Fruit fly (Drosophila melanogaster) whole organism, embryonic: Measurements from ENCODE around the gene rho-5.

ENCODE experiments used
- CG10366 ChIP-seq: fragments of 200-800 bp; sonication (Bioruptor generic); IDR thresholded peaks from 2 replicates; pipeline ENCODE4 v1.3.6; 2022; ENCODE audit warnings: missing biosample characterization, missing genetic modification characterization
- CG11085 ChIP-seq: fragments of 200-800 bp; sonication (Bioruptor generic); IDR thresholded peaks from 2 replicates; pipeline ENCODE4 v1.3.6; 2022; ENCODE audit warnings: missing biosample characterization, missing genetic modification characterization
- CG12071 ChIP-seq: fragments of 200-800 bp; sonication (Bioruptor generic); optimal IDR thresholded peaks from 3 replicates; lab custom pipeline; 2018; ENCODE audit warnings: missing biosample characterization, mild to moderate bottlenecking, missing genetic modification characterization
- CG16779 ChIP-seq: fragments of 200-800 bp; sonication (Bioruptor generic); IDR thresholded peaks from 2 replicates; pipeline ENCODE4 v1.3.6; 2022; ENCODE audit warnings: missing biosample characterization, missing genetic modification characterization
- CG16813 ChIP-seq: fragments of 200-800 bp; sonication (Bioruptor generic); IDR thresholded peaks from 3 replicates; pipeline ENCODE4 v1.3.6; 2022; ENCODE audit warnings: missing biosample characterization, missing genetic modification characterization; ENCODE audit not compliant: partially characterized antibody
- CG17328 ChIP-seq: fragments of 200-800 bp; sonication (Bioruptor generic); IDR thresholded peaks from 2 replicates; pipeline ENCODE4 v1.3.6; 2022; ENCODE audit warnings: missing biosample characterization, missing genetic modification characterization
- CG17802 ChIP-seq: fragments of 200-800 bp; sonication (Bioruptor generic); optimal IDR thresholded peaks from 2 replicates; lab custom pipeline; 2018; ENCODE audit warnings: missing biosample characterization, mild to moderate bottlenecking, missing genetic modification characterization, moderate library complexity
- CG30020 ChIP-seq: fragments of 200-800 bp; optimal IDR thresholded peaks from 2 replicates; lab custom pipeline; 2019; ENCODE audit warnings: missing biosample characterization, mild to moderate bottlenecking, missing genetic modification characterization, moderate library complexity
- CG4328 ChIP-seq: fragments of 200-800 bp; sonication (Bioruptor generic); optimal IDR thresholded peaks from 3 replicates; lab custom pipeline; 2017; ENCODE audit warnings: missing biosample characterization, missing genetic modification reagents, missing genetic modification characterization
- CG4360 ChIP-seq: fragments of 200-800 bp; sonication (Bioruptor generic); IDR thresholded peaks from 2 replicates; pipeline ENCODE4 v1.3.6; 2022; ENCODE audit warnings: missing biosample characterization, missing genetic modification characterization
- CG4404 ChIP-seq: fragments of 200-800 bp; sonication (Bioruptor generic); IDR thresholded peaks from 2 replicates; pipeline ENCODE4 v1.3.6; 2022; ENCODE audit warnings: missing biosample characterization, missing genetic modification characterization
- CG4854 ChIP-seq: fragments of 200-800 bp; sonication (Bioruptor generic); optimal IDR thresholded peaks from 2 replicates; lab custom pipeline; 2016; ENCODE audit warnings: missing biosample characterization, missing genetic modification characterization, inconsistent platforms
- CG6654 ChIP-seq: fragments of 200-800 bp; sonication (Bioruptor generic); optimal IDR thresholded peaks from 2 replicates; lab custom pipeline; 2017; ENCODE audit warnings: missing biosample characterization, mild to moderate bottlenecking, missing genetic modification characterization
- CG8388 ChIP-seq: fragments of 200-800 bp; sonication (Bioruptor generic); optimal IDR thresholded peaks from 2 replicates; lab custom pipeline; 2019; ENCODE audit warnings: missing biosample characterization, mild to moderate bottlenecking, missing genetic modification characterization, moderate library complexity
- CHES-1-like ChIP-seq: fragments of 200-800 bp; sonication (Bioruptor generic); optimal IDR thresholded peaks from 2 replicates; lab custom pipeline; 2016; ENCODE audit warnings: missing biosample characterization, missing genetic modification characterization
- Eip74EF ChIP-seq, 2 experiments: fragments of 200-800 bp in 1 of 2; fragments of >200 bp in 1 of 2; sonication (Bioruptor generic) in 1 of 2; optimal IDR thresholded peaks; 2 replicates each; lab custom pipeline; 2017 to 2019; ENCODE audit warnings: missing biosample characterization in 2 of 2, missing genetic modification characterization in 2 of 2, mild to moderate bottlenecking in 1 of 2, moderate library complexity in 1 of 2
- Elba2 ChIP-seq: fragments of 200-800 bp; sonication (Bioruptor generic); optimal IDR thresholded peaks from 3 replicates; lab custom pipeline; 2016; ENCODE audit warnings: missing biosample characterization, missing genetic modification characterization
- Ets97D ChIP-seq: fragments of 200-800 bp; sonication (Bioruptor generic); optimal IDR thresholded peaks from 3 replicates; lab custom pipeline; 2016; ENCODE audit warnings: missing biosample characterization, missing genetic modification characterization
- Gsc ChIP-seq: fragments of 200-800 bp; sonication (Bioruptor generic); IDR thresholded peaks from 2 replicates; pipeline ENCODE4 v1.3.6; 2022; ENCODE audit warnings: missing biosample characterization, missing genetic modification characterization
- Gug ChIP-seq: fragments of 200-800 bp; sonication (Bioruptor generic); IDR thresholded peaks from 4 replicates; pipeline ENCODE4 v1.3.6; 2022; ENCODE audit warnings: missing biosample characterization, missing genetic modification characterization
- Med ChIP-seq: fragments of 200-800 bp; sonication (Bioruptor generic); peaks from one replicate; lab custom pipeline; 2016; ENCODE audit warnings: missing biosample characterization, missing genetic modification characterization, mild to moderate bottlenecking, inconsistent platforms, moderate library complexity
- Nf-YC ChIP-seq: fragments of 200-800 bp; optimal IDR thresholded peaks from 3 replicates; lab custom pipeline; 2019; ENCODE audit warnings: missing biosample characterization, mild to moderate bottlenecking, missing genetic modification characterization, moderate library complexity
- Side ChIP-seq: fragments of 200-800 bp; sonication (Bioruptor generic); optimal IDR thresholded peaks from 2 replicates; lab custom pipeline; 2016; ENCODE audit warnings: missing biosample characterization, missing genetic modification characterization
- Vsx1 ChIP-seq: fragments of 200-800 bp; sonication (Bioruptor generic); optimal IDR thresholded peaks from 2 replicates; lab custom pipeline; 2017; ENCODE audit warnings: missing biosample characterization, mild to moderate bottlenecking, missing genetic modification characterization, missing genetic modification reagents
- ara ChIP-seq: fragments of 200-800 bp; sonication (Bioruptor generic); IDR thresholded peaks from 2 replicates; pipeline ENCODE4 v1.3.6; 2022; ENCODE audit warnings: missing biosample characterization, missing genetic modification characterization
- ato ChIP-seq: fragments of 200-800 bp; sonication (Bioruptor generic); IDR thresholded peaks from 2 replicates; pipeline ENCODE4 v1.3.6; 2022; ENCODE audit warnings: missing biosample characterization, missing genetic modification characterization; ENCODE audit not compliant: partially characterized antibody
- bigmax ChIP-seq: fragments of 200-800 bp; sonication (Bioruptor generic); optimal IDR thresholded peaks from 2 replicates; lab custom pipeline; 2018; ENCODE audit warnings: missing biosample characterization, mild to moderate bottlenecking, missing genetic modification characterization
- chm ChIP-seq: fragments of 200-800 bp; sonication (Bioruptor generic); IDR thresholded peaks from 2 replicates; pipeline ENCODE4 v1.3.6; 2022; ENCODE audit warnings: missing biosample characterization, missing genetic modification characterization
- crp ChIP-seq, 2 experiments: fragments of 200-800 bp; sonication (Bioruptor generic); optimal IDR thresholded peaks; 2 replicates in 1 of 2; 3 replicates in 1 of 2; lab custom pipeline; 2017; ENCODE audit warnings: missing biosample characterization in 2 of 2, missing genetic modification characterization in 2 of 2, mild to moderate bottlenecking in 1 of 2, moderate library complexity in 1 of 2
- eve ChIP-seq, 2 experiments: fragments of >200 bp; optimal IDR thresholded peaks; 2 replicates each; lab custom pipeline; 2017; ENCODE audit warnings: missing biosample characterization in 2 of 2, missing genetic modification characterization in 2 of 2
- fd102C ChIP-seq: fragments of 200-800 bp; sonication (Bioruptor generic); optimal IDR thresholded peaks from 2 replicates; lab custom pipeline; 2018; ENCODE audit warnings: missing biosample characterization, mild to moderate bottlenecking, missing genetic modification characterization, moderate library complexity
- gfzf ChIP-seq: fragments of 200-800 bp; sonication (Bioruptor generic); optimal IDR thresholded peaks from 2 replicates; lab custom pipeline; 2016; ENCODE audit warnings: missing biosample characterization, mild to moderate bottlenecking, missing genetic modification characterization, moderate library complexity
- gsb ChIP-seq: fragments of 200-800 bp; sonication (Bioruptor generic); IDR thresholded peaks from 2 replicates; pipeline ENCODE4 v1.3.6; 2022; ENCODE audit warnings: missing biosample characterization, missing genetic modification characterization
- her ChIP-seq: fragments of 200-800 bp; sonication (Bioruptor generic); optimal IDR thresholded peaks from 2 replicates; lab custom pipeline; 2016; ENCODE audit warnings: missing biosample characterization, missing genetic modification characterization
- insv ChIP-seq, 2 experiments: fragments of 200-800 bp; sonication (Bioruptor generic); optimal IDR thresholded peaks; 3 replicates each; lab custom pipeline; 2016 to 2018; ENCODE audit warnings: missing biosample characterization in 2 of 2, missing genetic modification characterization in 2 of 2
- knrl ChIP-seq: fragments of 200-800 bp; sonication (Bioruptor generic); IDR thresholded peaks from 3 replicates; pipeline ENCODE4 v1.3.6; 2022; ENCODE audit warnings: missing biosample characterization, missing genetic modification characterization; ENCODE audit not compliant: partially characterized antibody
- lbe ChIP-seq: fragments of 200-800 bp; sonication (Bioruptor generic); optimal IDR thresholded peaks from 2 replicates; lab custom pipeline; 2016; ENCODE audit warnings: missing biosample characterization, mild to moderate bottlenecking, missing genetic modification characterization
- lov ChIP-seq, 2 experiments: fragments of 200-800 bp in 1 of 2; fragments of >200 bp in 1 of 2; sonication (Bioruptor generic) in 1 of 2; IDR thresholded peaks in 1 of 2; optimal IDR thresholded peaks in 1 of 2; 2 replicates in 1 of 2; 3 replicates in 1 of 2; pipeline versions ENCODE4 v1.3.6 to Lab custom; 2017 to 2022; ENCODE audit warnings: missing biosample characterization in 1 of 2, missing genetic modification characterization in 1 of 2
- mld ChIP-seq: fragments of 200-800 bp; sonication (Bioruptor generic); IDR thresholded peaks from 3 replicates; pipeline ENCODE4 v1.3.6; 2022; ENCODE audit warnings: missing biosample characterization, missing genetic modification characterization; ENCODE audit not compliant: partially characterized antibody
- nerfin-1 ChIP-seq: fragments of 200-800 bp; sonication (Bioruptor generic); optimal IDR thresholded peaks from 3 replicates; lab custom pipeline; 2019; ENCODE audit warnings: missing biosample characterization, mild to moderate bottlenecking, missing genetic modification characterization, moderate library complexity
- prd ChIP-seq, 3 experiments: fragments of >200 bp in 2 of 3; fragments of 200-800 bp in 1 of 3; sonication (Bioruptor generic) in 1 of 3; optimal IDR thresholded peaks in 2 of 3; IDR thresholded peaks in 1 of 3; 2 replicates in 2 of 3; 3 replicates in 1 of 3; pipeline versions ENCODE4 v1.3.6 to Lab custom; 2017 to 2022; ENCODE audit warnings: missing biosample characterization in 1 of 3, missing genetic modification characterization in 1 of 3
- ranshi ChIP-seq: fragments of 200-800 bp; sonication (Bioruptor generic); IDR thresholded peaks from 2 replicates; pipeline ENCODE4 v1.3.6; 2022; ENCODE audit warnings: missing biosample characterization, missing genetic modification characterization
- ro ChIP-seq: fragments of 200-800 bp; sonication (Bioruptor generic); IDR thresholded peaks from 2 replicates; pipeline ENCODE4 v1.3.6; 2022; ENCODE audit warnings: missing biosample characterization, missing genetic modification characterization
- trem ChIP-seq: fragments of 200-800 bp; optimal IDR thresholded peaks from 3 replicates; lab custom pipeline; 2019; ENCODE audit warnings: missing biosample characterization, mild to moderate bottlenecking, missing genetic modification characterization, moderate library complexity
- z ChIP-seq: fragments of 200-800 bp; sonication (Bioruptor generic); IDR thresholded peaks from 3 replicates; pipeline ENCODE4 v1.3.6; 2022; ENCODE audit warnings: missing biosample characterization, missing genetic modification characterization

The rho-5 gene

dm6 chr2L:10334854-10335277 lies 38.8 kb downstream of the rho-5 start (continued):
- no peak for TF ChIP-seq CG16779 (GFP tag; lab: Robert Waterston, UW)
- TF ChIP-seq Nf-YC (tag; lab: Kevin White, UChicago): peak; percentile 74
- peak in 1 of 2 experiments; percentile 95 for TF ChIP-seq eve (GFP tag; optimal IDR thresholded peaks at IDR 0.05; lab: Kevin White, UChicago)
- TF ChIP-seq CG6654: no peak
- peak; percentile 73 for TF ChIP-seq CHES-1-like (GFP tag; lab: Kevin White, UChicago)
- peak; percentile 13; the same call in 1 of the 2 replicates for TF ChIP-seq ato (GFP tag; lab: Robert Waterston, UW)
- TF ChIP-seq Gsc (GFP tag; lab: Robert Waterston, UW): no peak
- peak in 1 of 2 experiments; percentile 43 for TF ChIP-seq insv (GFP tag; optimal IDR thresholded peaks at IDR 0.05; lab: Kevin White, UChicago)
- TF ChIP-seq CG10366 (GFP tag; lab: Robert Waterston, UW): no peak
- 0 out of 3 replicates have a peak, but pooled peaks have one; percentile 40 for TF ChIP-seq CG16813 (GFP tag; lab: Robert Waterston, UW)
- TF ChIP-seq trem (tag; lab: Kevin White, UChicago): peak; percentile 47
- TF ChIP-seq gfzf (GFP tag; lab: Kevin White, UChicago): peak; percentile 34
- peak; percentile 67 for TF ChIP-seq Side (GFP tag; lab: Kevin White, UChicago)
- TF ChIP-seq CG4854 (GFP tag; lab: Kevin White, UChicago): peak; percentile 32
- no peak for TF ChIP-seq Gug (GFP tag; lab: Robert Waterston, UW)

- no peak for TF ChIP-seq knrl (GFP tag; lab: Robert Waterston, UW)
- TF ChIP-seq mld (GFP tag; lab: Robert Waterston, UW): 0 out of 3 replicates have a peak, but pooled peaks have one; percentile 50
- peak; percentile 21 for TF ChIP-seq Elba2
- TF ChIP-seq prd (optimal IDR thresholded peaks at IDR 0.05; lab: Kevin White, UChicago): no peak
- no peak for TF ChIP-seq prd (GFP tag; IDR thresholded peaks at IDR 0.05; lab: Robert Waterston, UW)
- no peak for TF ChIP-seq Eip74EF (GFP tag; optimal IDR thresholded peaks at IDR 0.05; lab: Kevin White, UChicago)
- 0 out of 2 replicates have a peak, but pooled peaks have one; percentile 6 for TF ChIP-seq CG4360 (GFP tag; lab: Robert Waterston, UW)
- no peak for TF ChIP-seq CG8388 (GFP tag; lab: Kevin White, UChicago)
- 0 out of 2 replicates have a peak, but pooled peaks have one; percentile 15 for TF ChIP-seq CG17328
- TF ChIP-seq ro (GFP tag; lab: Robert Waterston, UW): no peak
- no peak for TF ChIP-seq chm (GFP tag; lab: Robert Waterston, UW)
- TF ChIP-seq Med: peak; percentile 71
- TF ChIP-seq crp (GFP tag; optimal IDR thresholded peaks at IDR 0.05; lab: Kevin White, UChicago): no peak
- TF ChIP-seq gsb (GFP tag; lab: Robert Waterston, UW): no peak
- no peak for TF ChIP-seq fd102C (GFP tag; lab: Kevin White, UChicago)
Observed at dm6 chr2L:10334213-10334612, 39.5 kb downstream of the rho-5 start.

dm6 chr2L:10333091-10333991 lies 40.4 kb downstream of the rho-5 start, which contains the start of gene GATAd:
GATAd (plus strand) TSS chr2L:10333734.
- TF ChIP-seq CG17802 (tag; lab: Kevin White, UChicago): no peak
- TF ChIP-seq nerfin-1 (tag; lab: Kevin White, UChicago): no peak
- TF ChIP-seq Ets97D (GFP tag; lab: Kevin White, UChicago): no peak
- TF ChIP-seq bigmax (GFP tag; lab: Kevin White, UChicago): no peak
- no peak for TF ChIP-seq CG4404
- no peak for TF ChIP-seq CG12071 (GFP tag; lab: Kevin White, UChicago)
- no peak for TF ChIP-seq lov (optimal IDR thresholded peaks at IDR 0.05; lab: Kevin White, UChicago)
- no peak for TF ChIP-seq lov (GFP tag; IDR thresholded peaks at IDR 0.05; lab: Robert Waterston, UW)
- TF ChIP-seq ara (GFP tag; lab: Robert Waterston, UW): no peak
- no peak for TF ChIP-seq ranshi
- TF ChIP-seq Vsx1 (GFP tag; lab: Kevin White, UChicago): no peak
- TF ChIP-seq CG11085: no peak
- no peak for TF ChIP-seq z (GFP tag; lab: Robert Waterston, UW)
- no peak for TF ChIP-seq CG4328 (GFP tag; lab: Kevin White, UChicago)
- no peak for TF ChIP-seq lbe (GFP tag; lab: Kevin White, UChicago)
- TF ChIP-seq CG30020 (tag; lab: Kevin White, UChicago): peak; percentile 95
- no peak for TF ChIP-seq her (GFP tag; lab: Kevin White, UChicago)
